Fruit fly (Drosophila melanogaster) whole organism, embryonic: ENCODE measurements around the gene CG14342.

Experiments
- Awh ChIP-seq: fragments of 200-800 bp; sonication (Bioruptor generic); IDR thresholded peaks from 2 replicates; pipeline ENCODE4, ENCODE4 v1.3.6; 2022; ENCODE audit warnings: missing biosample characterization, missing genetic modification characterization
- CG10274 ChIP-seq: fragments of 200-800 bp; sonication (Bioruptor generic); optimal IDR thresholded peaks from 3 replicates; lab custom pipeline; 2017; ENCODE audit warnings: missing biosample characterization, mild to moderate bottlenecking, missing genetic modification characterization
- CG12155 ChIP-seq: fragments of 200-800 bp; sonication (Bioruptor generic); optimal IDR thresholded peaks from 3 replicates; lab custom pipeline; 2016; ENCODE audit warnings: missing biosample characterization, missing genetic modification characterization
- CG12219 ChIP-seq: fragments of 200-800 bp; sonication (Bioruptor generic); optimal IDR thresholded peaks from 3 replicates; lab custom pipeline; 2018; ENCODE audit warnings: missing biosample characterization, mild to moderate bottlenecking, missing genetic modification characterization
- CG12236 ChIP-seq: fragments of 200-800 bp; sonication (Bioruptor generic); optimal IDR thresholded peaks from 2 replicates; lab custom pipeline; 2016; ENCODE audit warnings: missing biosample characterization, missing genetic modification characterization
- CG13287 ChIP-seq: fragments of 200-800 bp; sonication (Bioruptor generic); IDR thresholded peaks from 2 replicates; pipeline ENCODE4 v1.3.6; 2022; ENCODE audit warnings: missing biosample characterization, missing genetic modification characterization; ENCODE audit not compliant: partially characterized antibody
- CG14710 ChIP-seq: fragments of 200-800 bp; sonication (Bioruptor generic); optimal IDR thresholded peaks from 3 replicates; lab custom pipeline; 2019; ENCODE audit warnings: missing biosample characterization, mild to moderate bottlenecking, missing genetic modification characterization, moderate library complexity
- CG15479 ChIP-seq: fragments of 200-800 bp; sonication (Bioruptor generic); optimal IDR thresholded peaks from 3 replicates; lab custom pipeline; 2019; ENCODE audit warnings: missing biosample characterization, mild to moderate bottlenecking, missing genetic modification characterization, moderate library complexity
- CG1602 ChIP-seq: fragments of 200-800 bp; sonication (Bioruptor generic); optimal IDR thresholded peaks from 3 replicates; lab custom pipeline; 2016; ENCODE audit warnings: missing biosample characterization, missing genetic modification characterization
- CG1647 ChIP-seq: fragments of 200-800 bp; sonication (Bioruptor generic); optimal IDR thresholded peaks from 3 replicates; lab custom pipeline; 2016; ENCODE audit warnings: missing biosample characterization, missing genetic modification characterization
- CG17328 ChIP-seq: fragments of 200-800 bp; sonication (Bioruptor generic); IDR thresholded peaks from 2 replicates; pipeline ENCODE4 v1.3.6; 2022; ENCODE audit warnings: missing biosample characterization, missing genetic modification characterization
- CG1792 ChIP-seq: fragments of 200-800 bp; sonication (Bioruptor generic); optimal IDR thresholded peaks from 2 replicates; lab custom pipeline; 2016; ENCODE audit warnings: missing biosample characterization, missing genetic modification characterization
- CG2129 ChIP-seq: fragments of 200-800 bp; sonication (Bioruptor generic); IDR thresholded peaks from 2 replicates; pipeline ENCODE4 v1.3.6; 2022; ENCODE audit warnings: missing biosample characterization, missing genetic modification characterization; ENCODE audit not compliant: partially characterized antibody
- CG2202 ChIP-seq: fragments of 200-800 bp; sonication (Bioruptor generic); optimal IDR thresholded peaks from 2 replicates; lab custom pipeline; 2018; ENCODE audit warnings: missing biosample characterization, mild to moderate bottlenecking, missing genetic modification characterization
- CG2678 ChIP-seq: fragments of 200-800 bp; sonication (Bioruptor generic); optimal IDR thresholded peaks from 3 replicates; lab custom pipeline; 2019; ENCODE audit warnings: missing biosample characterization, mild to moderate bottlenecking, missing genetic modification characterization, moderate library complexity
- CG3163 ChIP-seq: fragments of 200-800 bp; sonication (Bioruptor generic); optimal IDR thresholded peaks from 3 replicates; lab custom pipeline; 2016; ENCODE audit warnings: missing biosample characterization, missing genetic modification characterization
- CG4617 ChIP-seq: fragments of 200-800 bp; sonication (Bioruptor generic); optimal IDR thresholded peaks from 3 replicates; lab custom pipeline; 2016; ENCODE audit warnings: missing biosample characterization, missing genetic modification characterization, borderline replicate concordance
- CG7556 ChIP-seq: fragments of 200-800 bp; sonication (Bioruptor generic); optimal IDR thresholded peaks from 2 replicates; lab custom pipeline; 2017; ENCODE audit warnings: missing biosample characterization, mild to moderate bottlenecking, missing genetic modification characterization
- CG7786 ChIP-seq: fragments of 200-800 bp; sonication (Bioruptor generic); optimal IDR thresholded peaks from 2 replicates; lab custom pipeline; 2016; ENCODE audit warnings: missing biosample characterization, missing genetic modification characterization
- CG9876 ChIP-seq: fragments of 200-800 bp; sonication (Bioruptor generic); optimal IDR thresholded peaks from 2 replicates; lab custom pipeline; 2016; ENCODE audit warnings: missing biosample characterization, missing genetic modification characterization
- Dll ChIP-seq: fragments of 200-800 bp; sonication (Bioruptor generic); IDR thresholded peaks from 4 replicates; pipeline ENCODE4 v1.3.6; 2022; ENCODE audit warnings: missing biosample characterization, missing genetic modification characterization; ENCODE audit not compliant: partially characterized antibody
- Fer1 ChIP-seq: fragments of 200-800 bp; sonication (Bioruptor generic); optimal IDR thresholded peaks from 2 replicates; lab custom pipeline; 2017; ENCODE audit warnings: missing biosample characterization, mild to moderate bottlenecking, missing genetic modification characterization
- HHEX ChIP-seq: fragments of 200-800 bp; sonication (Bioruptor generic); optimal IDR thresholded peaks from 3 replicates; lab custom pipeline; 2017; ENCODE audit warnings: missing biosample characterization, mild to moderate bottlenecking, missing genetic modification characterization, missing genetic modification reagents
- Hr3 ChIP-seq: fragments of 200-800 bp; sonication (Bioruptor generic); optimal IDR thresholded peaks from 3 replicates; lab custom pipeline; 2016; ENCODE audit warnings: missing biosample characterization, missing genetic modification characterization
- Hr51 ChIP-seq, 2 experiments: fragments of 200-800 bp; sonication (Bioruptor generic); optimal IDR thresholded peaks; 2 replicates in 1 of 2; 3 replicates in 1 of 2; lab custom pipeline; 2016 to 2018; ENCODE audit warnings: missing biosample characterization in 2 of 2, missing genetic modification characterization in 2 of 2, mild to moderate bottlenecking in 1 of 2, moderate library complexity in 1 of 2
- Mes4 ChIP-seq: fragments of 200-800 bp; sonication (Bioruptor generic); optimal IDR thresholded peaks from 2 replicates; lab custom pipeline; 2016; ENCODE audit warnings: missing biosample characterization, missing genetic modification characterization
- PHDP ChIP-seq: fragments of 200-800 bp; sonication (Bioruptor generic); optimal IDR thresholded peaks from 3 replicates; lab custom pipeline; 2018; ENCODE audit warnings: missing biosample characterization, mild to moderate bottlenecking, missing genetic modification characterization, moderate library complexity
- Ravus ChIP-seq: fragments of 200-800 bp; sonication (Bioruptor generic); IDR thresholded peaks from 2 replicates; pipeline ENCODE4 v1.3.6; 2022; ENCODE audit warnings: missing biosample characterization, missing genetic modification characterization
- Trl ChIP-seq, 3 experiments: fragments of >200 bp in 2 of 3; fragments of 200-800 bp in 1 of 3; sonication (Bioruptor generic) in 1 of 3; optimal IDR thresholded peaks; 2 replicates in 1 of 3; 3 replicates in 2 of 3; lab custom pipeline; 2016 to 2017; ENCODE audit warnings: missing biosample characterization in 1 of 3, missing genetic modification characterization in 1 of 3
- Vsx1 ChIP-seq: fragments of 200-800 bp; sonication (Bioruptor generic); optimal IDR thresholded peaks from 2 replicates; lab custom pipeline; 2017; ENCODE audit warnings: missing biosample characterization, mild to moderate bottlenecking, missing genetic modification characterization, missing genetic modification reagents
- ato ChIP-seq: fragments of 200-800 bp; sonication (Bioruptor generic); IDR thresholded peaks from 2 replicates; pipeline ENCODE4 v1.3.6; 2022; ENCODE audit warnings: missing biosample characterization, missing genetic modification characterization; ENCODE audit not compliant: partially characterized antibody
- ci ChIP-seq: fragments of 200-800 bp; sonication (Bioruptor generic); IDR thresholded peaks from 3 replicates; pipeline ENCODE4 v1.3.6; 2022; ENCODE audit warnings: missing biosample characterization, missing genetic modification characterization
- disco-r ChIP-seq: fragments of 200-800 bp; sonication (Bioruptor generic); optimal IDR thresholded peaks from 2 replicates; lab custom pipeline; 2016; ENCODE audit warnings: missing biosample characterization, missing genetic modification characterization
- fd3F ChIP-seq: fragments of 200-800 bp; sonication (Bioruptor generic); optimal IDR thresholded peaks from 2 replicates; lab custom pipeline; 2018; ENCODE audit warnings: missing biosample characterization, mild to moderate bottlenecking, missing genetic modification characterization, moderate library complexity
- gem ChIP-seq: fragments of 200-800 bp; sonication (Bioruptor generic); optimal IDR thresholded peaks from 2 replicates; lab custom pipeline; 2019; ENCODE audit warnings: missing biosample characterization, mild to moderate bottlenecking, missing genetic modification characterization, moderate library complexity
- gfzf ChIP-seq: fragments of 200-800 bp; sonication (Bioruptor generic); optimal IDR thresholded peaks from 2 replicates; lab custom pipeline; 2016; ENCODE audit warnings: missing biosample characterization, mild to moderate bottlenecking, missing genetic modification characterization, moderate library complexity
- jigr1 ChIP-seq: fragments of 200-800 bp; sonication (Bioruptor generic); IDR thresholded peaks from 3 replicates; pipeline ENCODE4 v1.3.6; 2022; ENCODE audit warnings: missing biosample characterization, missing genetic modification characterization
- lola ChIP-seq, 3 experiments: fragments of >200 bp in 2 of 3; fragments of 200-800 bp in 1 of 3; sonication (Bioruptor generic) in 1 of 3; optimal IDR thresholded peaks; 2 replicates each; lab custom pipeline; 2017 to 2019; ENCODE audit warnings: missing biosample characterization in 3 of 3, missing genetic modification characterization in 3 of 3, mild to moderate bottlenecking in 1 of 3, moderate library complexity in 1 of 3
- nom ChIP-seq: fragments of 200-800 bp; sonication (Bioruptor generic); optimal IDR thresholded peaks from 2 replicates; lab custom pipeline; 2017; ENCODE audit warnings: missing biosample characterization, missing genetic modification characterization, mild to moderate bottlenecking, moderate library complexity, missing genetic modification reagents
- oc ChIP-seq: fragments of 200-800 bp; sonication (Bioruptor generic); optimal IDR thresholded peaks from 2 replicates; lab custom pipeline; 2018; ENCODE audit warnings: missing biosample characterization, mild to moderate bottlenecking, missing genetic modification characterization, moderate library complexity
- onecut ChIP-seq: fragments of 200-800 bp; sonication (Bioruptor generic); IDR thresholded peaks from 2 replicates; pipeline ENCODE4 v1.3.6; 2022; ENCODE audit warnings: missing biosample characterization, missing genetic modification characterization
- p53 ChIP-seq: fragments of 200-800 bp; sonication (Bioruptor generic); optimal IDR thresholded peaks from 2 replicates; lab custom pipeline; 2016; ENCODE audit warnings: missing biosample characterization, missing genetic modification characterization
- pum ChIP-seq: fragments of 200-800 bp; sonication (Bioruptor generic); optimal IDR thresholded peaks from 2 replicates; lab custom pipeline; 2016; ENCODE audit warnings: missing biosample characterization, missing genetic modification characterization
- shn ChIP-seq: fragments of 200-800 bp; sonication (Bioruptor generic); optimal IDR thresholded peaks from 3 replicates; lab custom pipeline; 2016; ENCODE audit warnings: missing biosample characterization, missing genetic modification characterization
- sug ChIP-seq: fragments of 200-800 bp; optimal IDR thresholded peaks from 2 replicates; lab custom pipeline; 2019; ENCODE audit warnings: missing biosample characterization, mild to moderate bottlenecking, missing genetic modification characterization, moderate library complexity
- twi ChIP-seq: fragments of 200-800 bp; optimal IDR thresholded peaks from 2 replicates; lab custom pipeline; 2019; ENCODE audit warnings: missing biosample characterization, mild to moderate bottlenecking, missing genetic modification characterization, moderate library complexity
- vnd ChIP-seq: fragments of 200-800 bp; sonication (Bioruptor generic); IDR thresholded peaks from 3 replicates; pipeline ENCODE4 v1.3.6; 2022; ENCODE audit warnings: missing biosample characterization, missing genetic modification characterization; ENCODE audit not compliant: partially characterized antibody

Gene CG14342

DNA sequence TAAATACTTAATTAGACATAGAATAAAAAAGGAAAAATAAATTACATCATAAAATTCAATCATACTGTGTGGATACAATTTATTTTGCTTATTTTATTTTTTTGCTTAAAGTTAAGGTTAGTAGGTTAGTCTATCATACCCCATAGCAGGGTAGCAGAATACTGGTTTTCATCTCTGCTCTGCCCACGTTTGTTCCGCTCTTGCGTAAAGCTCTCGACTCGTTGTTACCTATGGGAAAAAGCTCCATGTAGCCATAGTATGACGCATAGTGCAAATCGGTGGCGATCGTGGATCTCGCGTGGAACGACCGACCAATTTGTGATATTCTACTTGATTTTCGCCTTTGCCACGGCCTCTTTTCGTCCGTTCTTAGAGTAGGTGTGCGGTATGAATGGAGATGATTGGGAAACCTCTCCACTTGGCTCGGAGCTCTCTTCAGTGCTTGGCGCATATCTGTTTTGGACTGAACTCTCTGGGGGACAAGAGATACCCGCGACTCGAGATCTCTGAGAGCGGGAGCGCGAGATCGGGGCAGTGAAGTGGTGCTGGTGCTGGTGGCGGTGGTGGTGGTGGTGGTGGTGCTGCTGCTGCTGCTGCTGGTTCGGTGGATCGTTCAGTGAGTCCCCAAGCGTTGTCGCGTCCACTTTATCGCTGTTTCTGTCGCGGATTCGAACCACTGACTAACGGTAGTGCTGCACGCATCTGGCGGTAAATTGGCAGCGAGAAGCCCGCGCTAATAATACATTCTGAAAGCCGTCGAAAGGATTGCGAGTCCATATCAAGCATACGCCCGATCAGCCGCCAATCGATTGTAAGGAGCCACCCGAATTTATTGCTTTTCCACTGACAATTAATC is 18.1 kb upstream of the CG14342 start, which contains the start of gene CG5001 (continued):
- TF ChIP-seq CG13287 (GFP tag; lab: Robert Waterston, UW), result peak; percentile 58
- TF ChIP-seq twi (tag; lab: Kevin White, UChicago), result peak; percentile 48
- no peak for TF ChIP-seq gfzf (GFP tag; lab: Kevin White, UChicago)
- TF ChIP-seq Mes4 (GFP tag; lab: Kevin White, UChicago), result peak; percentile 58
- TF ChIP-seq Awh (GFP tag; lab: Robert Waterston, UW), result peak; percentile 94
- no peak for TF ChIP-seq p53 (GFP tag; lab: Kevin White, UChicago)
- TF ChIP-seq CG17328 (GFP tag; lab: Robert Waterston, UW), result peak; percentile 86
- peak; percentile 66 for TF ChIP-seq CG3163
- peak; percentile 89 for TF ChIP-seq ci (GFP tag; lab: Robert Waterston, UW)
- TF ChIP-seq HHEX (GFP tag; lab: Kevin White, UChicago), result peak; percentile 85
- TF ChIP-seq CG9876 (GFP tag; lab: Kevin White, UChicago), result peak; percentile 19
- peak; percentile 82 for TF ChIP-seq oc
- peak; percentile 53 for TF ChIP-seq CG1792 (GFP tag; lab: Kevin White, UChicago)
- TF ChIP-seq PHDP (tag; lab: Kevin White, UChicago), result peak; percentile 94
- peak; percentile 73 for TF ChIP-seq fd3F (GFP tag; lab: Kevin White, UChicago)
- peak; percentile 12 for TF ChIP-seq CG4617 (GFP tag; lab: Kevin White, UChicago)
- TF ChIP-seq CG7556 (GFP tag; lab: Kevin White, UChicago), result peak; percentile 82
- peak; percentile 73 for TF ChIP-seq CG1602 (GFP tag; lab: Kevin White, UChicago)
- peak; percentile 76 to 95 for TF ChIP-seq Trl (optimal IDR thresholded peaks at IDR 0.05; lab: Kevin White, UChicago)
- peak; percentile 62 for TF ChIP-seq Trl (GFP tag; optimal IDR thresholded peaks at IDR 0.05; lab: Kevin White, UChicago)
- TF ChIP-seq CG1647, result peak; percentile 64
- peak; percentile 76 for TF ChIP-seq CG14710
- no peak for TF ChIP-seq disco-r
- TF ChIP-seq CG2202 (tag; lab: Kevin White, UChicago), result peak; percentile 68
- no peak for TF ChIP-seq Vsx1 (GFP tag; lab: Kevin White, UChicago)
- peak; percentile 85 for TF ChIP-seq sug
- TF ChIP-seq CG2129 (GFP tag; lab: Robert Waterston, UW), result no peak
- peak; percentile 65 for TF ChIP-seq CG12219 (GFP tag; lab: Kevin White, UChicago)
- peak; percentile 53 for TF ChIP-seq shn
- TF ChIP-seq Hr3, result peak; percentile 82
- peak; percentile 53 for TF ChIP-seq CG7786
- peak; percentile 87 for TF ChIP-seq Fer1 (GFP tag; lab: Kevin White, UChicago)
- peak; percentile 94 for TF ChIP-seq gem (tag; lab: Kevin White, UChicago)
- peak; percentile 36; the same call in 1 of the 2 replicates for TF ChIP-seq Ravus (GFP tag; lab: Robert Waterston, UW)
- TF ChIP-seq Dll (GFP tag; lab: Robert Waterston, UW), result peak; percentile 36; the same call in 1 of the 4 replicates
- no peak for TF ChIP-seq vnd (GFP tag; lab: Robert Waterston, UW)
- TF ChIP-seq jigr1 (GFP tag; lab: Robert Waterston, UW), result no peak
- peak; percentile 54 for TF ChIP-seq nom (GFP tag; lab: Kevin White, UChicago)
- TF ChIP-seq CG12236 (GFP tag; lab: Kevin White, UChicago), result peak; percentile 27
- peak; percentile 83 for TF ChIP-seq CG12155 (GFP tag; lab: Kevin White, UChicago)
- TF ChIP-seq lola (GFP tag; optimal IDR thresholded peaks at IDR 0.05; lab: Kevin White, UChicago), result peak in 1 of 3 experiments; percentile 75
- TF ChIP-seq ato, result no peak
- TF ChIP-seq CG15479 (GFP tag; lab: Kevin White, UChicago), result no peak
- peak; percentile 62 for TF ChIP-seq pum (GFP tag; lab: Kevin White, UChicago)
- peak; percentile 17 for TF ChIP-seq CG10274
- peak; percentile 92 for TF ChIP-seq CG2678 (tag; lab: Kevin White, UChicago)
- peak; percentile 76 for TF ChIP-seq onecut (GFP tag; lab: Robert Waterston, UW)
- peak; percentile 24 to 92 for TF ChIP-seq Hr51 (GFP tag; optimal IDR thresholded peaks at IDR 0.05; lab: Kevin White, UChicago)
